Fruit fly (Drosophila melanogaster) whole organism, wandering third instar larva: ENCODE results near the gene CG9515.

Source experiments
- Dfd ChIP-seq: fragments of >200 bp; optimal IDR thresholded peaks from 2 replicates; lab custom pipeline; 2017; ENCODE audit warnings: missing biosample characterization, missing genetic modification characterization
- Hnf4 ChIP-seq: fragments of 200-800 bp; sonication (Bioruptor generic); optimal IDR thresholded peaks from 2 replicates; lab custom pipeline; 2016; ENCODE audit warnings: missing biosample characterization, mild to moderate bottlenecking, missing genetic modification characterization
- Hr78 ChIP-seq: fragments of >200 bp; optimal IDR thresholded peaks from 2 replicates; lab custom pipeline; 2017; ENCODE audit warnings: missing biosample characterization, missing genetic modification characterization
- OdsH ChIP-seq: fragments of 200-800 bp; sonication (Bioruptor generic); optimal IDR thresholded peaks from 2 replicates; lab custom pipeline; 2016; ENCODE audit warnings: missing biosample characterization, mild to moderate bottlenecking, missing genetic modification characterization
- fru ChIP-seq: fragments of 200-800 bp; sonication (Bioruptor generic); optimal IDR thresholded peaks from 3 replicates; lab custom pipeline; 2016; ENCODE audit warnings: missing biosample characterization, mild to moderate bottlenecking, missing genetic modification characterization
- lola ChIP-seq: fragments of >200 bp; optimal IDR thresholded peaks from 2 replicates; lab custom pipeline; 2017; ENCODE audit warnings: missing biosample characterization, missing genetic modification characterization
- pan ChIP-seq: fragments of >200 bp; optimal IDR thresholded peaks from 2 replicates; lab custom pipeline; 2017
- sage ChIP-seq: fragments of 200-800 bp; sonication (Bioruptor generic); optimal IDR thresholded peaks from 2 replicates; lab custom pipeline; 2016; ENCODE audit warnings: missing biosample characterization, mild to moderate bottlenecking, missing genetic modification characterization

DNA sequence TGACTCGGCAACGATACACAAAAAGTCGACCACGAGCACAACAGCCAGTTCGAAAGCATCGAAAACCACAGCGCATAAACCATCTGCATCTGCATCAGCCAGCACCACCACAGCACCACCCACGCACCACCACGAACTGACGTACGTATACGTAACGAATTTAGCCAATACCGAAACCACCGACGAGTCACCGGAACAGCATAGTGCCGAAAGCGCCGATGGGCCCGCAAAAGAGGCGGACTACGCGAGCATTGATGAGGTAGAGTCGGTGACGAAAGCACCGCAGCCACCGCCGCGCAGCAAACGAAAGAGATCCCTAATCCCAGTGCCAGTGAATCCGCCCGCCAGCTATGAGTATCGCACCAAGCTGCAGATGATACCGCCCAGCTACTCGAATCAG is 11.9 kb downstream of the CG9515 start:
- TF ChIP-seq fru (GFP tag; lab: Kevin White, UChicago) (no peak), Hnf4 (GFP tag; lab: Kevin White, UChicago) (no peak), sage (no peak), OdsH (GFP tag; lab: Kevin White, UChicago) (no peak), pan (no peak), Dfd (GFP tag; lab: Kevin White, UChicago) (no peak), lola (GFP tag; lab: Kevin White, UChicago) (no peak), Hr78 (GFP tag; lab: Kevin White, UChicago) (no peak)
